Worm (Caenorhabditis elegans): Measurements from ENCODE around the gene nkat-1.

nkat-1 gene

ce11 chrX:14169569-14170031 is 29.7 kb upstream of the nkat-1 start, which contains the start of gene sym-4 (continued):
- peak; percentile 82; the same call in 1 of the 2 replicates for TF ChIP-seq Y53G8AR.9 (GFP tag; conservative IDR thresholded peaks at IDR 0.05)
- peak; percentile 74 for TF ChIP-seq lir-1 (GFP tag; conservative IDR thresholded peaks at IDR 0.05)
- TF ChIP-seq F52B5.7 (tag; optimal IDR thresholded peaks at IDR 0.05), result no peak
- TF ChIP-seq D2030.7 (GFP tag; IDR thresholded peaks at IDR 0.05), result no peak
- peak; percentile 68 for TF ChIP-seq tbp1 (GFP tag; optimal IDR thresholded peaks at IDR 0.05)
- no peak for TF ChIP-seq snpc-3.4 (tag; optimal IDR thresholded peaks at IDR 0.05)
- TF ChIP-seq pbrm-1 (GFP tag; IDR thresholded peaks at IDR 0.05), result peak; percentile 72; the same call in 1 of the 2 replicates
- TF ChIP-seq unc-62 (GFP tag; optimal IDR thresholded peaks at IDR 0.05), result no peak
- no peak for TF ChIP-seq mxl-1 (tag; optimal IDR thresholded peaks at IDR 0.05)
- TF ChIP-seq Y79H2A.3 (GFP tag; conservative IDR thresholded peaks at IDR 0.05), result no peak
- no peak for TF ChIP-seq rpc-1 (optimal IDR thresholded peaks at IDR 0.05)
- TF ChIP-seq rpc-1 (tag; optimal IDR thresholded peaks at IDR 0.05), result no peak
- TF ChIP-seq mes-4 (tag; optimal IDR thresholded peaks at IDR 0.05), result no peak
- no peak for TF ChIP-seq aptf-3 (GFP tag; IDR thresholded peaks at IDR 0.05)
- no peak for TF ChIP-seq zim-3 (tag; optimal IDR thresholded peaks at IDR 0.05)
- TF ChIP-seq nfya-1 (tag; optimal IDR thresholded peaks at IDR 0.05; ENCODE audit: borderline replicate concordance, insufficient read depth), result no peak
- no peak for TF ChIP-seq T26A5.8 (tag; optimal IDR thresholded peaks at IDR 0.05)
- TF ChIP-seq bed-2 (GFP tag; IDR thresholded peaks at IDR 0.05), result no peak
- TF ChIP-seq ztf-3 (GFP tag; optimal IDR thresholded peaks at IDR 0.05), result no peak
- no peak for TF ChIP-seq ceh-100 (GFP tag; IDR thresholded peaks at IDR 0.05)
- peak; percentile 69 for TF ChIP-seq let-607 (tag; optimal IDR thresholded peaks at IDR 0.05)
- no peak for TF ChIP-seq tbx-9 (tag; optimal IDR thresholded peaks at IDR 0.05; ENCODE audit: borderline replicate concordance)
- no peak for TF ChIP-seq F37B4.10 (GFP tag; IDR thresholded peaks at IDR 0.05)
- peak; percentile 79 for TF ChIP-seq ztf-22 (GFP tag; optimal IDR thresholded peaks at IDR 0.05)
- TF ChIP-seq dox-1 (GFP tag; IDR thresholded peaks at IDR 0.05), result peak; percentile 95
- no peak for TF ChIP-seq xnd-1 (tag; optimal IDR thresholded peaks at IDR 0.05)
- TF ChIP-seq snpc-1.1 (tag; optimal IDR thresholded peaks at IDR 0.05; ENCODE audit: insufficient read depth), result no peak
- peak; percentile 83; the same call in 1 of the 2 replicates for TF ChIP-seq let-526 (GFP tag; IDR thresholded peaks at IDR 0.05)
- TF ChIP-seq tlf-1 (GFP tag; optimal IDR thresholded peaks at IDR 0.05), result peak; percentile 24
- peak; percentile 97 for TF ChIP-seq mcd-1 (GFP tag; IDR thresholded peaks at IDR 0.05)
- no peak for TF ChIP-seq ceh-91 (GFP tag; IDR thresholded peaks at IDR 0.05)
- no peak for TF ChIP-seq mel-28 (tag; optimal IDR thresholded peaks at IDR 0.05; ENCODE audit: borderline replicate concordance)
- TF ChIP-seq unc-130 (GFP tag; optimal IDR thresholded peaks at IDR 0.05), result no peak
- TF ChIP-seq lin-40 (tag; optimal IDR thresholded peaks at IDR 0.05), result peak; percentile 90
- no peak for TF ChIP-seq F22D6.2 (tag; optimal IDR thresholded peaks at IDR 0.05)
- TF ChIP-seq egrh-3 (GFP tag; IDR thresholded peaks at IDR 0.05), result 0 out of 2 replicates have a peak, but pooled peaks have one; percentile 27
- TF ChIP-seq B0035.1 (tag; optimal IDR thresholded peaks at IDR 0.05), result peak; percentile 1
- TF ChIP-seq dpff-1 (tag; optimal IDR thresholded peaks at IDR 0.05), result no peak
- no peak for TF ChIP-seq sea-2 (GFP tag; IDR thresholded peaks at IDR 0.05)
- no peak for TF ChIP-seq nhr-27 (tag; optimal IDR thresholded peaks at IDR 0.05)
- TF ChIP-seq dpl-1 (GFP tag; optimal IDR thresholded peaks at IDR 0.05), result no peak
- no peak for TF ChIP-seq F49E8.2 (tag; optimal IDR thresholded peaks at IDR 0.05; ENCODE audit: insufficient read depth)
- TF ChIP-seq B0019.2 (GFP tag; conservative IDR thresholded peaks at IDR 0.05), result no peak
- TF ChIP-seq B0336.3 (GFP tag; IDR thresholded peaks at IDR 0.05), result peak; percentile 89
- TF ChIP-seq hrde-1 (tag; optimal IDR thresholded peaks at IDR 0.05; ENCODE audit: borderline replicate concordance), result no peak
- peak; percentile 80 for TF ChIP-seq cebp-1 (GFP tag; IDR thresholded peaks at IDR 0.05)
- peak; percentile 93 for TF ChIP-seq cebp-1 (tag; optimal IDR thresholded peaks at IDR 0.05)
- TF ChIP-seq ceh-40 (GFP tag; IDR thresholded peaks at IDR 0.05), result no peak
- TF ChIP-seq fkh-3 (tag; optimal IDR thresholded peaks at IDR 0.05), result no peak

Data from whole organism, young adult.